Worm (Caenorhabditis elegans) whole organism, L2 larva: ENCODE measurements around the gene cTel54X.2.

Experiments
- C34F6.9 ChIP-seq: fragments of 150-350 bp; optimal IDR thresholded peaks from 2 replicates; lab custom pipeline; 2014; ENCODE audit warnings: missing biosample characterization, missing genetic modification characterization
- F13H6.1 ChIP-seq: sonication (generic microtip); optimal IDR thresholded peaks from 2 replicates; lab custom pipeline; 2016; ENCODE audit warnings: missing genetic modification characterization, missing compliant biosample characterization
- R02D3.7 ChIP-seq: fragments of 150-350 bp; optimal IDR thresholded peaks from 2 replicates; lab custom pipeline; 2014; ENCODE audit warnings: missing biosample characterization, missing genetic modification characterization
- Y55F3AM.14 ChIP-seq: fragments of 200-800 bp; sonication (Bioruptor generic); optimal IDR thresholded peaks from 2 replicates; lab custom pipeline; 2018; ENCODE audit warnings: mild to moderate bottlenecking, missing genetic modification characterization, missing compliant biosample characterization
- ZK546.5 ChIP-seq: sonication (generic microtip); optimal IDR thresholded peaks from 2 replicates; lab custom pipeline; 2017; ENCODE audit warnings: missing biosample characterization, missing genetic modification characterization
- ama-1 ChIP-seq: fragments of 150-350 bp; optimal IDR thresholded peaks from 2 replicates; lab custom pipeline; 2018; ENCODE audit warnings: inconsistent platforms
- blmp-1 ChIP-seq: sonication (generic microtip); optimal IDR thresholded peaks from 2 replicates; lab custom pipeline; 2017; ENCODE audit warnings: missing genetic modification characterization, mild to moderate bottlenecking, missing compliant biosample characterization, antibody characterized with exemption, moderate library complexity; ENCODE audit not compliant: insufficient read depth
- ceh-82 ChIP-seq: fragments of 150-350 bp; optimal IDR thresholded peaks from 2 replicates; lab custom pipeline; 2014; ENCODE audit warnings: missing biosample characterization, missing genetic modification characterization
- crh-2 ChIP-seq: sonication (generic microtip); optimal IDR thresholded peaks from 2 replicates; lab custom pipeline; 2017; ENCODE audit warnings: missing biosample characterization, missing genetic modification characterization
- dmd-4 ChIP-seq: sonication (generic microtip); optimal IDR thresholded peaks from 2 replicates; lab custom pipeline; 2017; ENCODE audit warnings: missing biosample characterization, missing genetic modification characterization
- egl-27 ChIP-seq: sonication (generic microtip); optimal IDR thresholded peaks from 3 replicates; lab custom pipeline; 2017; ENCODE audit warnings: missing biosample characterization, missing genetic modification reagents, missing genetic modification characterization
- elt-3 ChIP-seq: sonication (generic microtip); optimal IDR thresholded peaks from 2 replicates; lab custom pipeline; 2017; ENCODE audit warnings: missing biosample characterization, missing genetic modification characterization
- fos-1 ChIP-seq: fragments of 150-350 bp; optimal IDR thresholded peaks from 2 replicates; lab custom pipeline; 2014; ENCODE audit warnings: missing biosample characterization, missing genetic modification characterization
- gmeb-1 ChIP-seq: fragments of 150-350 bp; optimal IDR thresholded peaks from 2 replicates; lab custom pipeline; 2014; ENCODE audit warnings: missing biosample characterization, missing genetic modification characterization
- lin-11 ChIP-seq: fragments of 150-350 bp; sonication (generic microtip); optimal IDR thresholded peaks from 2 replicates; lab custom pipeline; 2014; ENCODE audit warnings: missing biosample characterization, missing genetic modification characterization, inconsistent platforms, mixed read lengths
- lin-13 ChIP-seq: fragments of 150-350 bp; optimal IDR thresholded peaks from 2 replicates; lab custom pipeline; 2014; ENCODE audit warnings: missing biosample characterization, missing genetic modification reagents, missing genetic modification characterization
- lsy-2 ChIP-seq, 2 experiments: fragments of 150-350 bp in 1 of 2; sonication (generic microtip) in 1 of 2; optimal IDR thresholded peaks; 2 replicates each; lab custom pipeline; 2014 to 2017; ENCODE audit warnings: missing biosample characterization in 2 of 2, missing genetic modification characterization in 2 of 2
- mab-5 ChIP-seq: fragments of 150-350 bp; optimal IDR thresholded peaks from 2 replicates; lab custom pipeline; 2014; ENCODE audit warnings: missing biosample characterization, missing genetic modification characterization
- mbf-1 ChIP-seq: sonication (generic microtip); optimal IDR thresholded peaks from 2 replicates; lab custom pipeline; 2017; ENCODE audit warnings: missing biosample characterization, missing genetic modification characterization
- mdl-1 ChIP-seq, 2 experiments: fragments of 150-350 bp in 1 of 2; sonication (generic microtip) in 1 of 2; optimal IDR thresholded peaks; 2 replicates each; lab custom pipeline; 2017; ENCODE audit warnings: missing biosample characterization in 2 of 2, missing genetic modification characterization in 2 of 2
- nhr-10 ChIP-seq: sonication (generic microtip); optimal IDR thresholded peaks from 2 replicates; lab custom pipeline; 2017; ENCODE audit warnings: missing biosample characterization, missing genetic modification characterization
- nhr-11 ChIP-seq: fragments of 150-350 bp; optimal IDR thresholded peaks from 2 replicates; lab custom pipeline; 2014; ENCODE audit warnings: missing biosample characterization, missing genetic modification characterization
- nhr-12 ChIP-seq: fragments of 150-350 bp; optimal IDR thresholded peaks from 2 replicates; lab custom pipeline; 2014; ENCODE audit warnings: missing biosample characterization, missing genetic modification characterization
- nhr-129 ChIP-seq: fragments of 150-350 bp; optimal IDR thresholded peaks from 2 replicates; lab custom pipeline; 2014; ENCODE audit warnings: missing biosample characterization, missing genetic modification characterization
- nhr-25 ChIP-seq: fragments of 150-350 bp; sonication (generic microtip); optimal IDR thresholded peaks from 3 replicates; lab custom pipeline; 2014; ENCODE audit warnings: missing biosample characterization, missing genetic modification characterization
- nhr-77 ChIP-seq: fragments of 150-350 bp; optimal IDR thresholded peaks from 2 replicates; lab custom pipeline; 2014; ENCODE audit warnings: missing biosample characterization, missing genetic modification characterization
- peb-1 ChIP-seq: fragments of 150-350 bp; optimal IDR thresholded peaks from 2 replicates; lab custom pipeline; 2014; ENCODE audit warnings: missing biosample characterization, missing genetic modification characterization
- sem-4 ChIP-seq: fragments of 150-350 bp; optimal IDR thresholded peaks from 2 replicates; lab custom pipeline; 2014; ENCODE audit warnings: missing biosample characterization, missing genetic modification reagents, missing genetic modification characterization
- skn-1 ChIP-seq: sonication (generic microtip); optimal IDR thresholded peaks from 2 replicates; lab custom pipeline; 2017; ENCODE audit warnings: missing biosample characterization, missing genetic modification characterization
- sma-3 ChIP-seq: sonication (generic microtip); optimal IDR thresholded peaks from 2 replicates; lab custom pipeline; 2016; ENCODE audit warnings: missing genetic modification reagents, missing genetic modification characterization, missing compliant biosample characterization
- sma-9 ChIP-seq, 2 experiments: fragments of 150-350 bp in 1 of 2; sonication (generic microtip) in 1 of 2; optimal IDR thresholded peaks; 2 replicates each; lab custom pipeline; 2014 to 2016; ENCODE audit warnings: missing genetic modification characterization in 2 of 2, mild to moderate bottlenecking in 1 of 2, missing biosample characterization in 1 of 2, missing compliant biosample characterization in 1 of 2, missing genetic modification reagents in 1 of 2, moderate library complexity in 1 of 2
- snpc-4 ChIP-seq: fragments of 150-350 bp; optimal IDR thresholded peaks from 2 replicates; lab custom pipeline; 2014; ENCODE audit warnings: missing biosample characterization, missing genetic modification characterization
- unc-39 ChIP-seq: fragments of 150-350 bp; optimal IDR thresholded peaks from 2 replicates; lab custom pipeline; 2014; ENCODE audit warnings: missing biosample characterization, missing genetic modification characterization
- unc-55 ChIP-seq: fragments of 150-350 bp; sonication (generic microtip); optimal IDR thresholded peaks from 3 replicates; lab custom pipeline; 2014; ENCODE audit warnings: missing biosample characterization, missing genetic modification reagents, missing genetic modification characterization
- ztf-1 ChIP-seq: fragments of 200-800 bp; sonication (Bioruptor generic); conservative IDR thresholded peaks from 2 replicates; pipeline ENCODE4 v1.3.6; 2022; ENCODE audit warnings: missing genetic modification characterization, missing compliant biosample characterization
- ztf-4 ChIP-seq: fragments of 150-350 bp; optimal IDR thresholded peaks from 2 replicates; lab custom pipeline; 2014; ENCODE audit warnings: missing biosample characterization, missing genetic modification characterization

Gene cTel54X.2

ce11 chrIII:2919-3371, at the start of gene cTel54X.2, which contains the start of the genes fbxa-6 and npr-30:
cTel54X.2 (plus strand) TSS chrIII:3278.
fbxa-6 (minus strand) TSS chrIII:3097.
npr-30 (plus strand) TSS chrIII:3321.
- TF ChIP-seq lsy-2 (tag; optimal IDR thresholded peaks at IDR 0.05; lab: Kevin White, UChicago), result no peak
- TF ChIP-seq fos-1 (tag; lab: Kevin White, UChicago), result peak; percentile 49

- TF ChIP-seq R02D3.7 (tag; lab: Kevin White, UChicago), result no peak
- TF ChIP-seq blmp-1 (tag; lab: Kevin White, UChicago), result no peak
- no peak for TF ChIP-seq sma-3 (GFP tag; lab: Kevin White, UChicago)
- TF ChIP-seq lin-13 (GFP tag; lab: Kevin White, UChicago), result no peak
- no peak for TF ChIP-seq fos-1 (tag; lab: Kevin White, UChicago)
- TF ChIP-seq nhr-25, result no peak
- TF ChIP-seq Y55F3AM.14 (GFP tag; lab: Kevin White, UChicago), result no peak
- no peak for TF ChIP-seq nhr-10
- TF ChIP-seq ama-1 (lab: Kevin White, UChicago), result no peak
- TF ChIP-seq ztf-1 (GFP tag; lab: Robert Waterston, UW), result no peak
- no peak for TF ChIP-seq peb-1 (tag; lab: Kevin White, UChicago)
- TF ChIP-seq ceh-82 (tag; lab: Kevin White, UChicago), result no peak
- no peak for TF ChIP-seq nhr-12 (tag; lab: Kevin White, UChicago)
- TF ChIP-seq F13H6.1 (tag; lab: Kevin White, UChicago), result no peak
- no peak for TF ChIP-seq unc-39 (tag; lab: Kevin White, UChicago)
- no peak for TF ChIP-seq C34F6.9 (tag; lab: Kevin White, UChicago)
- TF ChIP-seq dmd-4, result no peak
- no peak for TF ChIP-seq snpc-4 (tag; lab: Kevin White, UChicago)
- no peak for TF ChIP-seq nhr-129 (tag; lab: Kevin White, UChicago)
- TF ChIP-seq nhr-77 (tag; lab: Kevin White, UChicago), result no peak
Measured at ce11 chrIII:14175-14574, 11.1 kb downstream of the cTel54X.2 start.

- TF ChIP-seq sma-9 (GFP tag; optimal IDR thresholded peaks at IDR 0.05; lab: Kevin White, UChicago), result peak; percentile 63
- no peak for TF ChIP-seq sma-9 (tag; optimal IDR thresholded peaks at IDR 0.05; lab: Kevin White, UChicago)
- TF ChIP-seq C34F6.9 (tag; lab: Kevin White, UChicago), result no peak
- TF ChIP-seq sma-3 (GFP tag; lab: Kevin White, UChicago), result peak; percentile 32
- TF ChIP-seq fos-1 (tag; lab: Kevin White, UChicago), result peak; percentile 78
- TF ChIP-seq ama-1 (lab: Kevin White, UChicago), result no peak
- no peak for TF ChIP-seq skn-1 (tag; lab: Kevin White, UChicago)
- TF ChIP-seq crh-2, result peak; percentile 67
- TF ChIP-seq ZK546.5 (tag; lab: Kevin White, UChicago), result no peak
- no peak for TF ChIP-seq ztf-4
- no peak for TF ChIP-seq mbf-1 (tag; lab: Kevin White, UChicago)
- TF ChIP-seq unc-55 (GFP tag; lab: Kevin White, UChicago), result no peak
- TF ChIP-seq mdl-1 (tag; optimal IDR thresholded peaks at IDR 0.05; lab: Kevin White, UChicago), result no peak
Measured at ce11 chrIII:14671-15070, 11.6 kb downstream of the cTel54X.2 start, which contains the start of gene nhr-80. nhr-80 (minus strand) TSS chrIII:14869.

ce11 chrIII:15224-15822, 12.2 kb downstream of the cTel54X.2 start, which contains the start of gene H10E21.1:
H10E21.1 (plus strand) TSS chrIII:15772.
- TF ChIP-seq crh-2, result peak; percentile 60
- no peak for TF ChIP-seq lsy-2 (tag; optimal IDR thresholded peaks at IDR 0.05; lab: Kevin White, UChicago)
- TF ChIP-seq gmeb-1 (tag; lab: Kevin White, UChicago), result peak; percentile 50
- no peak for TF ChIP-seq sem-4 (tag; lab: Kevin White, UChicago)
- peak; percentile 59 for TF ChIP-seq nhr-25
- no peak for TF ChIP-seq peb-1 (tag; lab: Kevin White, UChicago)
- peak; percentile 31 for TF ChIP-seq sma-3 (GFP tag; lab: Kevin White, UChicago)
- peak; percentile 95 for TF ChIP-seq fos-1 (tag; lab: Kevin White, UChicago)
- peak; percentile 17 for TF ChIP-seq sma-9 (GFP tag; optimal IDR thresholded peaks at IDR 0.05; lab: Kevin White, UChicago)
- no peak for TF ChIP-seq sma-9 (tag; optimal IDR thresholded peaks at IDR 0.05; lab: Kevin White, UChicago)

- TF ChIP-seq mab-5 (tag; lab: Kevin White, UChicago) (no peak), nhr-11 (tag; lab: Kevin White, UChicago) (no peak), R02D3.7 (tag; lab: Kevin White, UChicago) (no peak), F13H6.1 (tag; lab: Kevin White, UChicago) (no peak), lin-11 (tag; lab: Kevin White, UChicago) (no peak), elt-3 (tag; lab: Kevin White, UChicago) (no peak), egl-27 (no peak), dmd-4 (no peak)
Measured at ce11 chrIII:16797-17196, 13.7 kb downstream of the cTel54X.2 start.
